Fruit fly (Drosophila melanogaster): ENCODE data around the gene myd.
A peak's percentile ranks its signal among the peaks of the same experiment; 100 is the strongest.

myd gene

DNA sequence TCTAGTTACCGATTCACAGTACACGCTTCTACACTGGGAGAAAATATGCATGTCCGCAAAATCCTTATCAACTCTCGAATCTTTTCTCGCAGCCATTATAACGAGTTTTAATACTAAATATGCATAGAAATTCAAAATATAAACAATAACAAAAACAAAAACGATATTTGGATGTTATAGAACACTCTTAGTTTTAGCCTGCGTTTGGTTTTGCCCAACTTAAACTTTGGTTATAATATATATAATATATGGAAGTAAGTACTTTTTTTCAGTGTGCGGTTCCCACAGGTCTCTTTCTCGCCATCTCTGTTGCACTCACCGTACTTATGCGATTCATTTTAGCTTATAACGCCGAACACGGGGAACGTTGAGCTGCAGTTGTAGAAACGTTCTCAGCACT is 31.3 kb downstream of the myd start, which contains the start of gene cry (continued):
- peak; percentile 75 for TF ChIP-seq CG31627 (GFP tag; optimal IDR thresholded peaks at IDR 0.05)
- TF ChIP-seq net (GFP tag; optimal IDR thresholded peaks at IDR 0.05), result peak; percentile 86
- TF ChIP-seq Hr4 (GFP tag; optimal IDR thresholded peaks at IDR 0.05), result peak; percentile 85
- TF ChIP-seq CG8319 (GFP tag; optimal IDR thresholded peaks at IDR 0.05), result peak; percentile 74
- TF ChIP-seq pdm3 (GFP tag; optimal IDR thresholded peaks at IDR 0.05), result peak; percentile 84
- peak; percentile 90 for TF ChIP-seq CG6276 (GFP tag; optimal IDR thresholded peaks at IDR 0.05)
- peak; percentile 89 for TF ChIP-seq CG6808 (GFP tag; optimal IDR thresholded peaks at IDR 0.05)
- TF ChIP-seq Eip93F (GFP tag; optimal IDR thresholded peaks at IDR 0.05), result no peak
- peak; percentile 93 for TF ChIP-seq fd59A (GFP tag; optimal IDR thresholded peaks at IDR 0.05)
- TF ChIP-seq CG34406 (GFP tag; optimal IDR thresholded peaks at IDR 0.05), result peak; percentile 84
- no peak for TF ChIP-seq svp (GFP tag)
- peak; percentile 74 for TF ChIP-seq CG7368 (GFP tag; optimal IDR thresholded peaks at IDR 0.05)
- peak; percentile 81 for TF ChIP-seq CG11902 (GFP tag; optimal IDR thresholded peaks at IDR 0.05)
- TF ChIP-seq CG3919 (GFP tag; optimal IDR thresholded peaks at IDR 0.05), result peak; percentile 90
- TF ChIP-seq CG10631 (GFP tag; optimal IDR thresholded peaks at IDR 0.05), result peak; percentile 90
- TF ChIP-seq CG11762 (GFP tag; optimal IDR thresholded peaks at IDR 0.05; ENCODE audit: insufficient read depth), result peak; percentile 88
- TF ChIP-seq Eip75B (GFP tag; optimal IDR thresholded peaks at IDR 0.05), result peak; percentile 89
- peak; percentile 94 for TF ChIP-seq OdsH (GFP tag; optimal IDR thresholded peaks at IDR 0.05)
- peak; percentile 85 for TF ChIP-seq CG9139 (GFP tag; optimal IDR thresholded peaks at IDR 0.05)
- peak; percentile 97 for TF ChIP-seq Eip78C (GFP tag)
- TF ChIP-seq CG16779 (tag; optimal IDR thresholded peaks at IDR 0.05), result peak; percentile 83
- peak; percentile 89 for TF ChIP-seq dsx (GFP tag; optimal IDR thresholded peaks at IDR 0.05; ENCODE audit: poor library complexity, severe bottlenecking)
- peak; percentile 87 for TF ChIP-seq CG15336 (GFP tag; IDR thresholded peaks at IDR 0.05)
- no peak for TF ChIP-seq fkh (GFP tag; optimal IDR thresholded peaks at IDR 0.05)
- TF ChIP-seq Sox14 (GFP tag; optimal IDR thresholded peaks at IDR 0.05), result peak; percentile 86
- TF ChIP-seq Hr38 (GFP tag; optimal IDR thresholded peaks at IDR 0.05), result no peak
- TF ChIP-seq Met (GFP tag; optimal IDR thresholded peaks at IDR 0.05), result peak; percentile 80
- TF ChIP-seq CG32006 (GFP tag; optimal IDR thresholded peaks at IDR 0.05), result peak; percentile 93
- peak; percentile 92 for TF ChIP-seq CG10669 (GFP tag; optimal IDR thresholded peaks at IDR 0.05)
- peak; percentile 88 for TF ChIP-seq CG4318 (GFP tag; optimal IDR thresholded peaks at IDR 0.05)
- peak; percentile 84 for TF ChIP-seq esn (GFP tag; optimal IDR thresholded peaks at IDR 0.05)
- peak; percentile 90 for TF ChIP-seq CG8119 (GFP tag; IDR thresholded peaks at IDR 0.05)
- TF ChIP-seq spab (GFP tag; optimal IDR thresholded peaks at IDR 0.05), result peak; percentile 91
- TF ChIP-seq dac (GFP tag; optimal IDR thresholded peaks at IDR 0.05), result peak; percentile 75
- peak; percentile 59 for TF ChIP-seq Ets21C (GFP tag; optimal IDR thresholded peaks at IDR 0.05)
- no peak for TF ChIP-seq fd85E (GFP tag; optimal IDR thresholded peaks at IDR 0.05)

DNA sequence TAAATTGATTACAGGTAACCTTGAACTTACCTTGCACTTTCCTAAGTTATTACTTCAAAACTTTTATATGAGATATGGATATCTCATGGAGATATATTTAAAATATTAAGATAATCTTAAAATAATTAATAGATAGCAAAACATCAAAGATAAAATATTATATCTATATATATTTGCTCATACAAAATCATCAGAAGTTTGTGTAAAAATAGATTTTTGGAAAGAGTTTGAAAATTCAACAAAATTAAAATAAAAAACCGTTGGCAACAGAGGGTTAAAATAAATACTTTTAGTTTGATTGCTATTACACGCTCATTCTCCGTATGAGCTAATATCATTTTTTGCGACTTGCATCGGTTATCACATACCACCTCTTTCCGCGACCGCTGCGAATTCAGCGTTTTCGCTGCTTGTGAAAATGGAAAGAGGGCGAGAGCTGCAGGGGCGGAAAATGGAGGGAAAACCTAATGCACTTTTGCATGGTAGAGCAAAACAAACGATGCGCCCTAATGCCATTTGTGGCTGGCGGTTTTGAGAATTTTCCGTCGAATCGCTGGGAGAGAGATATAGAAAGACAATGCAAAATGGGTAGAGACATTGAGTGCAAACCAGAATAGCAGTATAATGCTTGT is 32.2 kb downstream of the myd start:
- TF ChIP-seq CG8119 (GFP tag; IDR thresholded peaks at IDR 0.05), result no peak
- peak; percentile 4 for TF ChIP-seq vri (GFP tag; optimal IDR thresholded peaks at IDR 0.05)

DNA sequence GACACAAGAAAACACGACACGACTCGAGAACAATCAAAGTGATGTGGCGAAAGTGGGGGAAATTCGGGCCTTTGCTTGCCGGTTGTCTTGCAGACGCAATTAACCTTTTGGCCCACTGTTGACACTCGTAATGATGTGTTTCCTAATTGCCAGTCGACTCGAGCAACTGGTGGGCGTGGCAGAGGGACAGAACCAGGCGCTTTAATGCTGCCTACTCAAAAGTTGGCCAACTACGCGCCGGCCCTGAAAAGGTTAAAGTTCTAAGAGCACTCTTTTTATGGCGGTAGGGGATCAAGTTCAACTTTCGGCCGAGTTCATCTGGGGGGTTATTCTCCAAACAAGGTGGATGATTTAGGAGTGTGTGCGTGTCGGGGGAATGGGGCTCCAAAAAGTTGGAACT is 40.9 kb downstream of the myd start:
- no peak for TF ChIP-seq CG10669 (GFP tag; optimal IDR thresholded peaks at IDR 0.05)
- no peak for TF ChIP-seq CG6792 (GFP tag; optimal IDR thresholded peaks at IDR 0.05)
- TF ChIP-seq lz (GFP tag; optimal IDR thresholded peaks at IDR 0.05), result no peak
- TF ChIP-seq net (GFP tag; optimal IDR thresholded peaks at IDR 0.05), result no peak
- TF ChIP-seq fd59A (GFP tag; optimal IDR thresholded peaks at IDR 0.05), result no peak
- no peak for TF ChIP-seq salr (GFP tag; optimal IDR thresholded peaks at IDR 0.05)
- no peak for TF ChIP-seq CG11294 (GFP tag; IDR thresholded peaks at IDR 0.05)
- no peak for TF ChIP-seq CG6808 (GFP tag; optimal IDR thresholded peaks at IDR 0.05)
- no peak for TF ChIP-seq svp (GFP tag)
- no peak for TF ChIP-seq CG7368 (GFP tag; optimal IDR thresholded peaks at IDR 0.05)
- TF ChIP-seq CG9139 (GFP tag; optimal IDR thresholded peaks at IDR 0.05), result no peak
- no peak for TF ChIP-seq spab (GFP tag; optimal IDR thresholded peaks at IDR 0.05)
- TF ChIP-seq dsx (GFP tag; optimal IDR thresholded peaks at IDR 0.05; ENCODE audit: poor library complexity, severe bottlenecking), result no peak
- TF ChIP-seq Sox102F (GFP tag; optimal IDR thresholded peaks at IDR 0.05), result no peak
- no peak for TF ChIP-seq Hr39 (GFP tag; optimal IDR thresholded peaks at IDR 0.05)
